Worm (Caenorhabditis elegans): Measurements from ENCODE around the gene F10G2.10.

DNA sequence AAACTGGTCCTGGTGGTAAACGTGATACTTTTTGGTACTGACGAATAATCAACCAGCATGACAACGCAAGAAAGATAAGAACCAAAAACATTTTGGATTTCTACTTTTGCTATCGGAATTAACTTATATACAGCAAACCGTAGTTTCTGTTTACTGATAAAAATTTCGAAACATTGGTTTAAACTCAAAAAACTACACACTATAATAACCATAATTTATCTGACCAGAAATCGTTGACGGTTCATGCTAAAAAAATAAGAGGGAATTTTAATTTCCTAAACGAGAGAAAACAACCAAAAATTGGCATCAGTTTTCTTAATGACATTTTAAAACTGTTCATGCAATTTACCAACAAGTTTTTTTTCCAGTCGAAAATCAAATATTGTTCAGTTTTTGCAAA, 39.7 kb downstream of the F10G2.10 start, which contains the start of gene cyp-35A1:
- TF ChIP-seq ref-1 (GFP tag; conservative IDR thresholded peaks at IDR 0.05): no peak
- TF ChIP-seq flt-1 (GFP tag; IDR thresholded peaks at IDR 0.05): no peak
- no peak for TF ChIP-seq cog-1 (tag; optimal IDR thresholded peaks at IDR 0.05)
- no peak for TF ChIP-seq tab-1 (GFP tag; IDR thresholded peaks at IDR 0.05)
- TF ChIP-seq ztf-29 (GFP tag; IDR thresholded peaks at IDR 0.05): no peak
- no peak for TF ChIP-seq klf-2 (GFP tag; conservative IDR thresholded peaks at IDR 0.05)
- no peak for TF ChIP-seq ztf-23 (GFP tag; IDR thresholded peaks at IDR 0.05)
- TF ChIP-seq med-1 (GFP tag; optimal IDR thresholded peaks at IDR 0.05; ENCODE audit: insufficient read depth): no peak

All from whole organism, midembryonic.